Worm (Caenorhabditis elegans) whole organism, L2 larva: ENCODE data around the gene F07A11.4.

Experiments used
- C34F6.9 ChIP-seq: fragments of 150-350 bp; optimal IDR thresholded peaks from 2 replicates; lab custom pipeline; 2014; ENCODE audit warnings: missing biosample characterization, missing genetic modification characterization
- F13H6.1 ChIP-seq: sonication (generic microtip); optimal IDR thresholded peaks from 2 replicates; lab custom pipeline; 2016; ENCODE audit warnings: missing genetic modification characterization, missing compliant biosample characterization
- Y55F3AM.14 ChIP-seq: fragments of 200-800 bp; sonication (Bioruptor generic); optimal IDR thresholded peaks from 2 replicates; lab custom pipeline; 2018; ENCODE audit warnings: mild to moderate bottlenecking, missing genetic modification characterization, missing compliant biosample characterization
- ZK546.5 ChIP-seq: sonication (generic microtip); optimal IDR thresholded peaks from 2 replicates; lab custom pipeline; 2017; ENCODE audit warnings: missing biosample characterization, missing genetic modification characterization
- alr-1 ChIP-seq: fragments of 150-350 bp; optimal IDR thresholded peaks from 2 replicates; lab custom pipeline; 2014; ENCODE audit warnings: missing biosample characterization, missing genetic modification characterization
- ama-1 ChIP-seq: fragments of 150-350 bp; optimal IDR thresholded peaks from 2 replicates; lab custom pipeline; 2018; ENCODE audit warnings: inconsistent platforms
- blmp-1 ChIP-seq: sonication (generic microtip); optimal IDR thresholded peaks from 2 replicates; lab custom pipeline; 2017; ENCODE audit warnings: missing genetic modification characterization, mild to moderate bottlenecking, missing compliant biosample characterization, antibody characterized with exemption, moderate library complexity; ENCODE audit not compliant: insufficient read depth
- ceh-16 ChIP-seq: fragments of 150-350 bp; optimal IDR thresholded peaks from 2 replicates; lab custom pipeline; 2014; ENCODE audit warnings: missing biosample characterization, missing genetic modification characterization
- ceh-82 ChIP-seq: fragments of 150-350 bp; optimal IDR thresholded peaks from 2 replicates; lab custom pipeline; 2014; ENCODE audit warnings: missing biosample characterization, missing genetic modification characterization
- crh-2 ChIP-seq: sonication (generic microtip); optimal IDR thresholded peaks from 2 replicates; lab custom pipeline; 2017; ENCODE audit warnings: missing biosample characterization, missing genetic modification characterization
- dmd-4 ChIP-seq: sonication (generic microtip); optimal IDR thresholded peaks from 2 replicates; lab custom pipeline; 2017; ENCODE audit warnings: missing biosample characterization, missing genetic modification characterization
- egl-27 ChIP-seq: sonication (generic microtip); optimal IDR thresholded peaks from 3 replicates; lab custom pipeline; 2017; ENCODE audit warnings: missing biosample characterization, missing genetic modification reagents, missing genetic modification characterization
- elt-1 ChIP-seq: fragments of 150-350 bp; optimal IDR thresholded peaks from 2 replicates; lab custom pipeline; 2014; ENCODE audit warnings: missing biosample characterization, missing genetic modification characterization
- elt-3 ChIP-seq: sonication (generic microtip); optimal IDR thresholded peaks from 2 replicates; lab custom pipeline; 2017; ENCODE audit warnings: missing biosample characterization, missing genetic modification characterization
- fos-1 ChIP-seq: fragments of 150-350 bp; optimal IDR thresholded peaks from 2 replicates; lab custom pipeline; 2014; ENCODE audit warnings: missing biosample characterization, missing genetic modification characterization
- gmeb-1 ChIP-seq: fragments of 150-350 bp; optimal IDR thresholded peaks from 2 replicates; lab custom pipeline; 2014; ENCODE audit warnings: missing biosample characterization, missing genetic modification characterization
- lin-11 ChIP-seq: fragments of 150-350 bp; sonication (generic microtip); optimal IDR thresholded peaks from 2 replicates; lab custom pipeline; 2014; ENCODE audit warnings: missing biosample characterization, missing genetic modification characterization, inconsistent platforms, mixed read lengths
- lin-13 ChIP-seq: fragments of 150-350 bp; optimal IDR thresholded peaks from 2 replicates; lab custom pipeline; 2014; ENCODE audit warnings: missing biosample characterization, missing genetic modification reagents, missing genetic modification characterization
- lin-39 ChIP-seq: fragments of 150-350 bp; optimal IDR thresholded peaks from 2 replicates; lab custom pipeline; 2014; ENCODE audit warnings: missing biosample characterization, missing genetic modification reagents, missing genetic modification characterization
- lsy-2 ChIP-seq, 2 experiments: fragments of 150-350 bp in 1 of 2; sonication (generic microtip) in 1 of 2; optimal IDR thresholded peaks; 2 replicates each; lab custom pipeline; 2014 to 2017; ENCODE audit warnings: missing biosample characterization in 2 of 2, missing genetic modification characterization in 2 of 2
- mab-5 ChIP-seq: fragments of 150-350 bp; optimal IDR thresholded peaks from 2 replicates; lab custom pipeline; 2014; ENCODE audit warnings: missing biosample characterization, missing genetic modification characterization
- mdl-1 ChIP-seq, 2 experiments: fragments of 150-350 bp in 1 of 2; sonication (generic microtip) in 1 of 2; optimal IDR thresholded peaks; 2 replicates each; lab custom pipeline; 2017; ENCODE audit warnings: missing biosample characterization in 2 of 2, missing genetic modification characterization in 2 of 2
- nhr-11 ChIP-seq: fragments of 150-350 bp; optimal IDR thresholded peaks from 2 replicates; lab custom pipeline; 2014; ENCODE audit warnings: missing biosample characterization, missing genetic modification characterization
- nhr-129 ChIP-seq: fragments of 150-350 bp; optimal IDR thresholded peaks from 2 replicates; lab custom pipeline; 2014; ENCODE audit warnings: missing biosample characterization, missing genetic modification characterization
- nhr-21 ChIP-seq: fragments of 150-350 bp; optimal IDR thresholded peaks from 2 replicates; lab custom pipeline; 2014; ENCODE audit warnings: missing biosample characterization, missing genetic modification characterization
- nhr-237 ChIP-seq: fragments of 150-350 bp; optimal IDR thresholded peaks from 2 replicates; lab custom pipeline; 2014; ENCODE audit warnings: missing biosample characterization, missing genetic modification characterization
- nhr-25 ChIP-seq: fragments of 150-350 bp; sonication (generic microtip); optimal IDR thresholded peaks from 3 replicates; lab custom pipeline; 2014; ENCODE audit warnings: missing biosample characterization, missing genetic modification characterization
- nhr-6 ChIP-seq: fragments of 150-350 bp; optimal IDR thresholded peaks from 2 replicates; lab custom pipeline; 2014; ENCODE audit warnings: missing biosample characterization, missing genetic modification characterization
- peb-1 ChIP-seq: fragments of 150-350 bp; optimal IDR thresholded peaks from 2 replicates; lab custom pipeline; 2014; ENCODE audit warnings: missing biosample characterization, missing genetic modification characterization
- sem-4 ChIP-seq: fragments of 150-350 bp; optimal IDR thresholded peaks from 2 replicates; lab custom pipeline; 2014; ENCODE audit warnings: missing biosample characterization, missing genetic modification reagents, missing genetic modification characterization
- skn-1 ChIP-seq: sonication (generic microtip); optimal IDR thresholded peaks from 2 replicates; lab custom pipeline; 2017; ENCODE audit warnings: missing biosample characterization, missing genetic modification characterization
- sma-3 ChIP-seq: sonication (generic microtip); optimal IDR thresholded peaks from 2 replicates; lab custom pipeline; 2016; ENCODE audit warnings: missing genetic modification reagents, missing genetic modification characterization, missing compliant biosample characterization
- sma-9 ChIP-seq, 2 experiments: fragments of 150-350 bp in 1 of 2; sonication (generic microtip) in 1 of 2; optimal IDR thresholded peaks; 2 replicates each; lab custom pipeline; 2014 to 2016; ENCODE audit warnings: missing genetic modification characterization in 2 of 2, mild to moderate bottlenecking in 1 of 2, missing biosample characterization in 1 of 2, missing compliant biosample characterization in 1 of 2, missing genetic modification reagents in 1 of 2, moderate library complexity in 1 of 2
- snpc-4 ChIP-seq: fragments of 150-350 bp; optimal IDR thresholded peaks from 2 replicates; lab custom pipeline; 2014; ENCODE audit warnings: missing biosample characterization, missing genetic modification characterization
- unc-55 ChIP-seq: fragments of 150-350 bp; sonication (generic microtip); optimal IDR thresholded peaks from 3 replicates; lab custom pipeline; 2014; ENCODE audit warnings: missing biosample characterization, missing genetic modification reagents, missing genetic modification characterization
- unc-62 ChIP-seq: fragments of 150-350 bp; optimal IDR thresholded peaks from 2 replicates; lab custom pipeline; 2014; ENCODE audit warnings: missing biosample characterization, missing genetic modification reagents, missing genetic modification characterization
- zag-1 ChIP-seq: fragments of 150-350 bp; optimal IDR thresholded peaks from 2 replicates; lab custom pipeline; 2014; ENCODE audit warnings: missing biosample characterization, missing genetic modification characterization
- ztf-1 ChIP-seq: fragments of 200-800 bp; sonication (Bioruptor generic); conservative IDR thresholded peaks from 2 replicates; pipeline ENCODE4 v1.3.6; 2022; ENCODE audit warnings: missing genetic modification characterization, missing compliant biosample characterization
- ztf-11 ChIP-seq: sonication (generic microtip); optimal IDR thresholded peaks from 2 replicates; lab custom pipeline; 2017; ENCODE audit warnings: missing biosample characterization, missing genetic modification characterization
- ztf-4 ChIP-seq: fragments of 150-350 bp; optimal IDR thresholded peaks from 2 replicates; lab custom pipeline; 2014; ENCODE audit warnings: missing biosample characterization, missing genetic modification characterization

Gene F07A11.4

ce11 chrII:11619171-11619570 is 18.4 kb downstream of the F07A11.4 start:
- TF ChIP-seq unc-55 (GFP tag; lab: Kevin White, UChicago) (peak; percentile 46), sem-4 (peak; percentile 35), mdl-1 (tag; optimal IDR thresholded peaks at IDR 0.05; lab: Kevin White, UChicago) (peak in 1 of 2 experiments; percentile 41), F13H6.1 (peak; percentile 82), ama-1 (no peak), dmd-4 (tag; lab: Kevin White, UChicago) (no peak), peb-1 (tag; lab: Kevin White, UChicago) (no peak), gmeb-1 (tag; lab: Kevin White, UChicago) (peak; percentile 46), elt-3 (tag; lab: Kevin White, UChicago) (no peak), sma-3 (GFP tag; lab: Kevin White, UChicago) (peak; percentile 89), nhr-25 (tag; lab: Kevin White, UChicago) (peak; percentile 80), nhr-129 (tag; lab: Kevin White, UChicago) (peak; percentile 69), sma-9 (GFP tag; optimal IDR thresholded peaks at IDR 0.05; lab: Kevin White, UChicago) (peak; percentile 97), sma-9 (tag; optimal IDR thresholded peaks at IDR 0.05; lab: Kevin White, UChicago) (no peak), crh-2 (tag; lab: Kevin White, UChicago) (peak; percentile 91), fos-1 (tag; lab: Kevin White, UChicago) (peak; percentile 81), egl-27 (tag; lab: Kevin White, UChicago) (peak; percentile 71), C34F6.9 (tag; lab: Kevin White, UChicago) (peak; percentile 47), blmp-1 (tag; lab: Kevin White, UChicago) (peak; percentile 65), ceh-16 (tag; lab: Kevin White, UChicago) (no peak), lsy-2 (tag; optimal IDR thresholded peaks at IDR 0.05; lab: Kevin White, UChicago) (peak; percentile 17 to 60), lin-13 (GFP tag; lab: Kevin White, UChicago) (peak; percentile 35), zag-1 (tag; lab: Kevin White, UChicago) (no peak), lin-39 (tag; lab: Kevin White, UChicago) (no peak), nhr-21 (tag; lab: Kevin White, UChicago) (peak; percentile 78)

ce11 chrII:11619895-11620439 is 19.2 kb downstream of the F07A11.4 start:
- TF ChIP-seq alr-1 (tag; lab: Kevin White, UChicago) (no peak), C34F6.9 (tag; lab: Kevin White, UChicago) (peak; percentile 73), nhr-11 (tag; lab: Kevin White, UChicago) (peak; percentile 64), gmeb-1 (tag; lab: Kevin White, UChicago) (peak; percentile 25), Y55F3AM.14 (GFP tag; lab: Kevin White, UChicago) (peak; percentile 92), ceh-82 (tag; lab: Kevin White, UChicago) (peak; percentile 4), crh-2 (tag; lab: Kevin White, UChicago) (peak; percentile 85), fos-1 (tag; lab: Kevin White, UChicago) (peak; percentile 50), ztf-1 (no peak), nhr-129 (tag; lab: Kevin White, UChicago) (peak; percentile 61), sma-9 (GFP tag; optimal IDR thresholded peaks at IDR 0.05; lab: Kevin White, UChicago) (peak; percentile 96), sma-9 (tag; optimal IDR thresholded peaks at IDR 0.05; lab: Kevin White, UChicago) (peak; percentile 57), snpc-4 (tag; lab: Kevin White, UChicago) (peak; percentile 51), F13H6.1 (peak; percentile 97), lsy-2 (tag; optimal IDR thresholded peaks at IDR 0.05; lab: Kevin White, UChicago) (peak in 1 of 2 experiments; percentile 73), lin-13 (GFP tag; lab: Kevin White, UChicago) (peak; percentile 80), egl-27 (tag; lab: Kevin White, UChicago) (peak; percentile 88), dmd-4 (tag; lab: Kevin White, UChicago) (peak; percentile 49), ceh-16 (tag; lab: Kevin White, UChicago) (peak; percentile 82), ztf-4 (tag; lab: Kevin White, UChicago) (peak; percentile 81), nhr-237 (tag; lab: Kevin White, UChicago) (peak; percentile 28), nhr-6 (tag; lab: Kevin White, UChicago) (peak; percentile 37), mdl-1 (tag; optimal IDR thresholded peaks at IDR 0.05; lab: Kevin White, UChicago) (peak; percentile 83 to 87), lin-11 (tag; lab: Kevin White, UChicago) (no peak), elt-1 (tag; lab: Kevin White, UChicago) (no peak), sem-4 (peak; percentile 91), mab-5 (tag; lab: Kevin White, UChicago) (no peak), peb-1 (tag; lab: Kevin White, UChicago) (peak; percentile 76), nhr-25 (tag; lab: Kevin White, UChicago) (peak; percentile 87), ZK546.5 (tag; lab: Kevin White, UChicago) (peak; percentile 36), unc-55 (GFP tag; lab: Kevin White, UChicago) (peak; percentile 73), skn-1 (tag; lab: Kevin White, UChicago) (no peak), nhr-21 (tag; lab: Kevin White, UChicago) (peak; percentile 90), sma-3 (GFP tag; lab: Kevin White, UChicago) (peak; percentile 78), unc-62 (no peak), zag-1 (tag; lab: Kevin White, UChicago) (peak; percentile 77), ztf-11 (tag; lab: Kevin White, UChicago) (no peak), blmp-1 (tag; lab: Kevin White, UChicago) (peak; percentile 89)
